Worm (Caenorhabditis elegans): ENCODE results near the gene F16B3.3.

Gene F16B3.3

DNA sequence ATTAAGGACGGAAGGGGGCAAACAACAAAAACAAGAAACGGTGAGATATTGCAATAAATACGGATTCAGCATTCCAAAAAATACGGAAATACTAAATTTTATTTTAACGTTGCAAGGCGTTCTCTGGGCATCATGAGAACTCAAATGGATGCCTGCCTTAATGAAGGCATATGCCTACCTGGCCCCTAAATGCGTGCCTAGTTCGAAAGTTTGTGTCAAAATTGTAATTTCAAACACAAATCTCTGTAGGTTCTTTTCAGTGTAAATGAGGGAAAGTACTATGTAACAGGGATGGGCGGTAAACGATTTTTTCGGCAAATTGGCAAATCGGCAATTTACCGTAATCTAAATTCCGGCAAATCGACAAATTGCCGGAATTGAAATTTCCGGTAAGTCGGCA lies 15.6 kb downstream of the F16B3.3 start:
- no peak for TF ChIP-seq mep-1 (tag; optimal IDR thresholded peaks at IDR 0.05)
- no peak for TF ChIP-seq ceh-83 (GFP tag; optimal IDR thresholded peaks at IDR 0.05)
- TF ChIP-seq nhr-237 (tag; optimal IDR thresholded peaks at IDR 0.05), result no peak
- no peak for TF ChIP-seq bed-3 (GFP tag; optimal IDR thresholded peaks at IDR 0.05)
- TF ChIP-seq ztf-11 (tag; optimal IDR thresholded peaks at IDR 0.05), result no peak
- no peak for TF ChIP-seq drap-1 (GFP tag; optimal IDR thresholded peaks at IDR 0.05)
- TF ChIP-seq elt-3 (tag; optimal IDR thresholded peaks at IDR 0.05), result no peak
- no peak for TF ChIP-seq snpc-4 (tag; optimal IDR thresholded peaks at IDR 0.05)
- no peak for TF ChIP-seq nhr-76 (tag; optimal IDR thresholded peaks at IDR 0.05)
- no peak for TF ChIP-seq nhr-28 (tag; optimal IDR thresholded peaks at IDR 0.05)
- no peak for TF ChIP-seq hlh-1 (tag; optimal IDR thresholded peaks at IDR 0.05)
- no peak for TF ChIP-seq blmp-1 (tag; optimal IDR thresholded peaks at IDR 0.05)
- TF ChIP-seq mab-5 (tag; optimal IDR thresholded peaks at IDR 0.05), result no peak
- TF ChIP-seq pha-4 (tag; optimal IDR thresholded peaks at IDR 0.05), result no peak
- TF ChIP-seq lin-32 (GFP tag; optimal IDR thresholded peaks at IDR 0.05), result no peak
- TF ChIP-seq elt-1 (tag; optimal IDR thresholded peaks at IDR 0.05; ENCODE audit: borderline replicate concordance, insufficient read depth), result no peak

DNA sequence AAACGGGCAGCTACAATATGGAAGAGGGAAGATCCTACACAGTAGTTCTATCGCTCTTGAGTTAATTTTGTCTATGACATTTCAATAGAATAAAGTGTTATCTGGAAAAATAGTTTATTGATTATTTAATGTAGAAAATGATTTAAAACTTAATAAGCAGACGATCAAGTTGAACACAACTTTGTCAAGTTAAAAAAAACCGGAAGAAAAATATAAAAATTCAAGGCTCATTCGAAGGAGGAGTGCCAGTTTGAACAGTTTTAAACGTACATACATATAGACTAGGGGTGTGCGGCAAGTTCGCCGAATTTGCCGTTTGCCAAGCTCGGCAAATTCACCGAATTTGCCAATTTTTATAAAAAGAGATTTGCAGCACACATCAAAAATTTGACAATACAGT lies 18.5 kb downstream of the F16B3.3 start, which contains the start of gene egl-2:
TSS of gene egl-2 (minus strand) at position 101 of the 400 bp plus-strand sequence.
- TF ChIP-seq mab-5 (tag; optimal IDR thresholded peaks at IDR 0.05) (no peak), lsy-2 (tag; optimal IDR thresholded peaks at IDR 0.05) (no peak), unc-39 (tag; optimal IDR thresholded peaks at IDR 0.05) (no peak), snpc-4 (tag; optimal IDR thresholded peaks at IDR 0.05) (no peak), lin-13 (tag; optimal IDR thresholded peaks at IDR 0.05) (no peak), nhr-237 (tag; optimal IDR thresholded peaks at IDR 0.05) (no peak), hlh-1 (tag; optimal IDR thresholded peaks at IDR 0.05) (no peak), zip-8 (tag; optimal IDR thresholded peaks at IDR 0.05) (no peak), ces-1 (GFP tag; optimal IDR thresholded peaks at IDR 0.05) (no peak), mls-2 (tag; optimal IDR thresholded peaks at IDR 0.05) (no peak), ceh-43 (GFP tag; optimal IDR thresholded peaks at IDR 0.05) (no peak), nhr-12 (tag; optimal IDR thresholded peaks at IDR 0.05) (no peak), ham-2 (GFP tag; optimal IDR thresholded peaks at IDR 0.05) (no peak), bed-3 (GFP tag; optimal IDR thresholded peaks at IDR 0.05) (no peak), cnd-1 (tag; optimal IDR thresholded peaks at IDR 0.05) (no peak), blmp-1 (tag; optimal IDR thresholded peaks at IDR 0.05) (no peak), nhr-76 (tag; optimal IDR thresholded peaks at IDR 0.05) (no peak), elt-1 (tag; optimal IDR thresholded peaks at IDR 0.05; ENCODE audit: borderline replicate concordance, insufficient read depth) (no peak), ceh-39 (tag; optimal IDR thresholded peaks at IDR 0.05) (no peak)

DNA sequence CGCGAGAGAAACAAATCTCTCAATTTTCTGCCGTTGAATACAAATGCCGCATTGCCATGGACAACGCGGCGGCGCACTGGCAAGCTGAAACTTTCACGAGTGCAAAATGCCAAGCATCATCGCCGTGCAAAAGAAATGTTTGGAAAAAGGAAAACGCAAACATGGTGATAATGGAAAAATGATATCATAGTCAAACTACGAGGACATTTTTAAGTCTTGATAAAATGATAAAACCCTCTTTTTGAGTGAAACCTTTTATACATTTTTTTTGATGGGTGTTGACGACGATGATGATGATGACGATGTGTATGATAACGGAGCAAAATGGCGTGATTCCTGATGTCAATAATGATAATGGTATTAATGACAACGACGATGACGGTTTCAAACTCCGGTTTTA lies 30.4 kb downstream of the F16B3.3 start:
- TF ChIP-seq lin-32 (GFP tag; optimal IDR thresholded peaks at IDR 0.05) (no peak), mab-5 (tag; optimal IDR thresholded peaks at IDR 0.05) (no peak), snpc-4 (tag; optimal IDR thresholded peaks at IDR 0.05) (no peak), lsy-2 (tag; optimal IDR thresholded peaks at IDR 0.05) (no peak), mep-1 (tag; optimal IDR thresholded peaks at IDR 0.05) (no peak), elt-1 (tag; optimal IDR thresholded peaks at IDR 0.05; ENCODE audit: borderline replicate concordance, insufficient read depth) (no peak), unc-120 (tag; optimal IDR thresholded peaks at IDR 0.05; ENCODE audit: poor library complexity, severe bottlenecking) (no peak), nhr-28 (tag; optimal IDR thresholded peaks at IDR 0.05) (no peak), sptf-1 (tag; optimal IDR thresholded peaks at IDR 0.05) (no peak), ztf-11 (tag; optimal IDR thresholded peaks at IDR 0.05) (no peak), zip-8 (tag; optimal IDR thresholded peaks at IDR 0.05) (no peak)

DNA sequence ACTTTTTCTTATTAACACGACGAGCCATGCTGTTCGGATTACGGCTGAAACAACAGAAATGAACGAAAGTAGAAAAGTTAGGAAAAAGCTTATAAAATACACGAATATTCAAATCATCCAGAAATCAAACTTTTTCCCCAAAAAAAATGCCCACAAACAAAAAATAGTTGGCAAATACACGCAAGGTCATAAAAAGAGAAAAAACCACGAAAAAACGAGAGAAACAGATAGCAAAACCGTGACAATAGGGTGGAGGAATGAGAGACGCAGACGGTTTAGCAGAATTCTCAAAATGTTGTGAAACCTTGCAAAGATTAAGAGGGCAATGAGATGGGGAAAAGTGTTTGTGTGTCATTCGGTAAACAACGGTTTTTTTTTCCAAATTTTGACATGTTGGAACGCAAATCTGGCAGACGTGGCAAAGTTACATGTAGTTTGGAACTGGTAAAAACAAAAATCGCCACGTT lies 32.0 kb downstream of the F16B3.3 start, which contains the start of gene tank-1:
TSS of gene tank-1 (minus strand) at position 51 of the 467 bp plus-strand sequence.
- no peak for TF ChIP-seq lin-13 (tag; optimal IDR thresholded peaks at IDR 0.05)
- no peak for TF ChIP-seq zip-8 (tag; optimal IDR thresholded peaks at IDR 0.05)
- TF ChIP-seq nhr-237 (tag; optimal IDR thresholded peaks at IDR 0.05), result no peak
- TF ChIP-seq lsy-2 (tag; optimal IDR thresholded peaks at IDR 0.05), result no peak
- no peak for TF ChIP-seq ces-1 (GFP tag; optimal IDR thresholded peaks at IDR 0.05)
- no peak for TF ChIP-seq mab-5 (tag; optimal IDR thresholded peaks at IDR 0.05)
- TF ChIP-seq nhr-76 (tag; optimal IDR thresholded peaks at IDR 0.05), result no peak
- no peak for TF ChIP-seq unc-120 (tag; optimal IDR thresholded peaks at IDR 0.05; ENCODE audit: poor library complexity, severe bottlenecking)
- TF ChIP-seq unc-62 (GFP tag; optimal IDR thresholded peaks at IDR 0.05), result no peak
- TF ChIP-seq ztf-11 (tag; optimal IDR thresholded peaks at IDR 0.05), result no peak
- TF ChIP-seq ceh-39 (tag; optimal IDR thresholded peaks at IDR 0.05), result no peak
- TF ChIP-seq sptf-1 (tag; optimal IDR thresholded peaks at IDR 0.05), result no peak
- no peak for TF ChIP-seq sem-2 (GFP tag; optimal IDR thresholded peaks at IDR 0.05)
- no peak for TF ChIP-seq flh-1 (GFP tag; optimal IDR thresholded peaks at IDR 0.05)
- no peak for TF ChIP-seq ham-2 (GFP tag; optimal IDR thresholded peaks at IDR 0.05)
- no peak for TF ChIP-seq nhr-12 (tag; optimal IDR thresholded peaks at IDR 0.05)

Data from whole organism, mixed stage, embryonic.